Worm (Caenorhabditis elegans): ENCODE results near the gene snn-1.

DNA sequence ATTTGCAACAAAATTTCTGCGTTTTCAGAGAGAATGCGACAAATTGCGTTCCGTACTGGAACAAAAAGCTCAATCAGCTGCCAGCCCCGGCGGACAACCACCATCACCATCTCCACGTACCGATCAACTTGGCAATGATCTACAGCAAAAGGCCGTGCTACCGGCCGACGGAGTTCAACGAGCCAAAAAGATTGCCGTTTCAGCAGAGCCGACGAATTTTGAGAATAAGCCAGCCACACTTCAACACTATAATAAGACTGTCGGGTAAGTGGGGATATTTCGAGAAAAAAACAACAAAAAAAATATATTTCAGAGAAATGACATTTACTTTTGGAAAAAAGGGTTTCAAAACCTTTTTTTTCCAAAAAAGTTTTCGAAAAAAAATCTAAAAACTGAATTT lies 47.7 kb upstream of the snn-1 start:
- TF ChIP-seq daf-19 (GFP tag; conservative IDR thresholded peaks at IDR 0.05): no peak
- TF ChIP-seq ZK546.5 (tag; optimal IDR thresholded peaks at IDR 0.05): no peak
- TF ChIP-seq duxl-1 (tag; optimal IDR thresholded peaks at IDR 0.05; ENCODE audit: poor library complexity): no peak
- TF ChIP-seq jun-1 (tag; optimal IDR thresholded peaks at IDR 0.05): no peak
- no peak for TF ChIP-seq hlh-30 (tag; optimal IDR thresholded peaks at IDR 0.05; ENCODE audit: insufficient read depth)
- no peak for TF ChIP-seq nhr-11 (tag; optimal IDR thresholded peaks at IDR 0.05)
- TF ChIP-seq skn-1 (tag; optimal IDR thresholded peaks at IDR 0.05): no peak
- no peak for TF ChIP-seq zag-1 (tag; optimal IDR thresholded peaks at IDR 0.05)
